Worm (Caenorhabditis elegans) whole organism, L3 larva: ENCODE data around the gene Y38F1A.4.

Source experiments
- R02D3.7 ChIP-seq: fragments of 150-350 bp; optimal IDR thresholded peaks from 2 replicates; lab custom pipeline; 2014; ENCODE audit warnings: missing biosample characterization, missing genetic modification characterization
- ZK546.5 ChIP-seq: sonication (generic microtip); optimal IDR thresholded peaks from 2 replicates; lab custom pipeline; 2017; ENCODE audit warnings: missing biosample characterization, missing genetic modification characterization
- aly-2 ChIP-seq: fragments of 150-350 bp; optimal IDR thresholded peaks from 2 replicates; lab custom pipeline; 2014; ENCODE audit warnings: missing biosample characterization, missing genetic modification characterization
- ama-1 ChIP-seq: fragments of 150-350 bp; optimal IDR thresholded peaks from 2 replicates; lab custom pipeline; 2018
- ceh-28 ChIP-seq: fragments of 150-350 bp; optimal IDR thresholded peaks from 2 replicates; lab custom pipeline; 2014; ENCODE audit warnings: missing biosample characterization, missing genetic modification reagents, missing genetic modification characterization
- ceh-82 ChIP-seq: fragments of 150-350 bp; optimal IDR thresholded peaks from 2 replicates; lab custom pipeline; 2014; ENCODE audit warnings: missing biosample characterization, missing genetic modification characterization
- ceh-9 ChIP-seq: sonication (generic microtip); optimal IDR thresholded peaks from 2 replicates; lab custom pipeline; 2018; ENCODE audit warnings: missing biosample characterization, missing genetic modification characterization
- egl-27 ChIP-seq: sonication (generic microtip); optimal IDR thresholded peaks from 4 replicates; lab custom pipeline; 2017; ENCODE audit warnings: missing biosample characterization, missing genetic modification reagents, missing genetic modification characterization
- elt-1 ChIP-seq: fragments of 150-350 bp; optimal IDR thresholded peaks from 2 replicates; lab custom pipeline; 2014; ENCODE audit warnings: missing biosample characterization, missing genetic modification characterization
- elt-2 ChIP-seq: sonication (generic microtip); optimal IDR thresholded peaks from 2 replicates; lab custom pipeline; 2016; ENCODE audit warnings: missing genetic modification reagents, mild to moderate bottlenecking, missing genetic modification characterization, missing compliant biosample characterization
- elt-3 ChIP-seq, 3 experiments: fragments of 150-350 bp in 1 of 3; sonication (generic microtip) in 2 of 3; optimal IDR thresholded peaks; 2 replicates in 2 of 3; 4 replicates in 1 of 3; lab custom pipeline; 2014 to 2017; ENCODE audit warnings: missing biosample characterization in 3 of 3, missing genetic modification characterization in 3 of 3
- eor-1 ChIP-seq, 2 experiments: fragments of 150-350 bp; optimal IDR thresholded peaks; 2 replicates each; lab custom pipeline; 2014 to 2018; ENCODE audit warnings: missing biosample characterization in 2 of 2, missing genetic modification characterization in 2 of 2
- fkh-10 ChIP-seq: sonication (generic microtip); optimal IDR thresholded peaks from 2 replicates; lab custom pipeline; 2017; ENCODE audit warnings: missing biosample characterization, missing genetic modification reagents, missing genetic modification characterization
- jun-1 ChIP-seq: fragments of 150-350 bp; optimal IDR thresholded peaks from 2 replicates; lab custom pipeline; 2014; ENCODE audit warnings: missing biosample characterization, missing genetic modification reagents, missing genetic modification characterization
- lin-15B ChIP-seq: fragments of 150-350 bp; optimal IDR thresholded peaks from 2 replicates; lab custom pipeline; 2014; ENCODE audit warnings: missing biosample characterization, missing genetic modification characterization
- lin-39 ChIP-seq: fragments of 150-350 bp; optimal IDR thresholded peaks from 2 replicates; lab custom pipeline; 2018; ENCODE audit warnings: missing biosample characterization, missing genetic modification reagents, missing genetic modification characterization
- lsy-12 ChIP-seq: sonication (generic microtip); optimal IDR thresholded peaks from 2 replicates; lab custom pipeline; 2016; ENCODE audit warnings: mild to moderate bottlenecking, missing genetic modification characterization, missing compliant biosample characterization
- mdl-1 ChIP-seq: fragments of 150-350 bp; optimal IDR thresholded peaks from 2 replicates; lab custom pipeline; 2014; ENCODE audit warnings: missing biosample characterization, missing genetic modification characterization
- mml-1 ChIP-seq: fragments of 150-350 bp; sonication (generic microtip); optimal IDR thresholded peaks from 3 replicates; lab custom pipeline; 2014; ENCODE audit warnings: missing biosample characterization, missing genetic modification characterization
- nfya-1 ChIP-seq: sonication (generic microtip); optimal IDR thresholded peaks from 2 replicates; lab custom pipeline; 2017; ENCODE audit warnings: missing genetic modification characterization, mild to moderate bottlenecking, missing compliant biosample characterization, antibody characterized with exemption, moderate library complexity; ENCODE audit not compliant: insufficient read depth
- nhr-12 ChIP-seq: fragments of 150-350 bp; optimal IDR thresholded peaks from 2 replicates; lab custom pipeline; 2014; ENCODE audit warnings: missing biosample characterization, missing genetic modification characterization
- nhr-23 ChIP-seq: fragments of 150-350 bp; optimal IDR thresholded peaks from 2 replicates; lab custom pipeline; 2014; ENCODE audit warnings: missing biosample characterization, missing genetic modification reagents, missing genetic modification characterization
- nhr-25 ChIP-seq: sonication (generic microtip); optimal IDR thresholded peaks from 2 replicates; lab custom pipeline; 2017; ENCODE audit warnings: missing biosample characterization, missing genetic modification characterization
- nhr-43 ChIP-seq: sonication (generic microtip); optimal IDR thresholded peaks from 2 replicates; lab custom pipeline; 2016; ENCODE audit warnings: mild to moderate bottlenecking, missing genetic modification characterization, missing compliant biosample characterization; ENCODE audit not compliant: poor library complexity, severe bottlenecking
- nhr-76 ChIP-seq: fragments of 150-350 bp; sonication (generic microtip); optimal IDR thresholded peaks from 5 replicates; lab custom pipeline; 2014; ENCODE audit warnings: missing biosample characterization, missing genetic modification characterization
- pha-4 ChIP-seq: fragments of 150-350 bp; optimal IDR thresholded peaks from 2 replicates; lab custom pipeline; 2014; ENCODE audit warnings: missing biosample characterization, missing genetic modification reagents, missing genetic modification characterization
- pqm-1 ChIP-seq: fragments of 150-350 bp; optimal IDR thresholded peaks from 2 replicates; lab custom pipeline; 2017; ENCODE audit warnings: missing biosample characterization, missing genetic modification characterization, inconsistent platforms
- sea-2 ChIP-seq: fragments of 150-350 bp; sonication (generic microtip); optimal IDR thresholded peaks from 4 replicates; lab custom pipeline; 2014; ENCODE audit warnings: missing biosample characterization, missing genetic modification reagents, missing genetic modification characterization
- snpc-4 ChIP-seq: fragments of 150-350 bp; optimal IDR thresholded peaks from 2 replicates; lab custom pipeline; 2014; ENCODE audit warnings: missing biosample characterization, missing genetic modification characterization
- tbx-2 ChIP-seq: sonication (generic microtip); optimal IDR thresholded peaks from 2 replicates; lab custom pipeline; 2016; ENCODE audit warnings: mild to moderate bottlenecking, missing genetic modification characterization, missing compliant biosample characterization
- ztf-11 ChIP-seq: fragments of 150-350 bp; optimal IDR thresholded peaks from 2 replicates; lab custom pipeline; 2014; ENCODE audit warnings: missing biosample characterization, missing genetic modification characterization
- ztf-4 ChIP-seq: fragments of 150-350 bp; optimal IDR thresholded peaks from 2 replicates; lab custom pipeline; 2014; ENCODE audit warnings: missing biosample characterization, missing genetic modification characterization

Y38F1A.4 gene

DNA sequence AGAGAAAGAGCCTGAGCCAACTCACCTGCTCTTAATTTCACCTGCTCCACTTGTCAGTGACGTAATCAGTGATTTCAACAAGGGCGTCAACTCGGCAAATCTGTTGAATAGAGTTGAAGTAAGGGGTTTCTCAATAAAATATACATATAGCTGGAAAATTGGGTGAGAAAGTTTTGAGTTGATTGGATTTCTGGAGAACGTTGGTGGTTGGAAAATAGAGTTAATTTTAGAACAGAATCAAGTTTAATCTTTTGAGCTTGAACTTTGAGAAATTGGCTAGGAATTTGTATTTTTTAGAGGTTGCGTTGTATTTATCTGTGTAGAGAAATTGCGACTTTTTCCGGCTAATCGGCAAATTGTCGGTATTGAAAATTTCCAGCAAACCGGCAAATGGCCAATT is at the start of gene Y38F1A.4:
TSS of gene Y38F1A.4 (minus strand) at position 101 of the 400 bp plus-strand sequence.
- no peak for TF ChIP-seq snpc-4

DNA sequence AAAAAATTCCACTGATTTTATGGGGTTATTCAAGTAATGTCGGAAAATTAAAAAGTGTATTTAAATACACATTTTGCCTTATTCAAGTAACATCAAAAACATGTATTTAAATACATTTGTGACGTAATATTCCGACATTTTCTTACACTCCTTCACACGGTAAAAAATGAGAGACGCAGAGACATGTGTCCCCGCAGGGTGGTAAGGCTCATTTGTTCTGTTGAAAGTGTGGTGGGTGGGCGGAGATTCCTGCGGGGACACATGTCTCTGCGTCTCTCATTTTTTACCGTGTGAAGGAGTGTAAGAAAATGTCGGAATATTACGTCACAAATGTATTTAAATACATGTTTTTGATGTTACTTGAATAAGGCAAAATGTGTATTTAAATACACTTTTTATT is 46.9 kb upstream of the Y38F1A.4 start:
- TF ChIP-seq nhr-23, result peak; percentile 44
- TF ChIP-seq nfya-1 (tag; lab: Kevin White, UChicago), result peak; percentile 46
- peak; percentile 11 for TF ChIP-seq pha-4 (tag; lab: Kevin White, UChicago)
- TF ChIP-seq jun-1 (tag; lab: Kevin White, UChicago), result peak; percentile 3
- peak; percentile 63 for TF ChIP-seq elt-2 (tag; lab: Kevin White, UChicago)
- TF ChIP-seq tbx-2 (tag; lab: Kevin White, UChicago), result peak; percentile 30
- TF ChIP-seq lsy-12, result peak; percentile 50
- TF ChIP-seq lin-15B (tag; lab: Kevin White, UChicago), result peak; percentile 15
- peak; percentile 3 for TF ChIP-seq R02D3.7
- TF ChIP-seq ceh-82, result peak; percentile 61
- peak; percentile 56 for TF ChIP-seq nhr-25 (tag; lab: Kevin White, UChicago)

DNA sequence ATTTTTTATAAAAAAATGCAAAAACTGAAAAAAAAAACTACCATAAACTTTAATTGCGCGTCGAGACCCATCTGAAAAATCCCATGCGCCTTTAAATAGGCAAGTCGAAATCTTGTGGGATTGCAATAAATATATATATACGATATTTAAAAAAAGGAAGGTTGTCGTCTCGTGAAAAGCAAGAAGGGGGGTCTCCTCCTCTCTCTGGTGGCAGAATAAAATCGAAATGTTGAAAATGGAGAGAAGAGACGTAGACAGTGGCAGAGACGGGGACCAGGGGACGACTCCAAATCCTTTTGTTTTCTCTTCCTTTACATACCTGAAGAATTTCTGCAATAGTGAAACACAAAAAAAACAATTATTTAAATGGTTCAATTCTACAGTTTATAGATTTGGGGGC is 44.4 kb upstream of the Y38F1A.4 start, which contains the start of gene F18A11.5:
TSS of gene F18A11.5 (minus strand) at position 321 of the 400 bp plus-strand sequence.
- TF ChIP-seq ceh-28, result peak; percentile 5
- TF ChIP-seq ceh-9 (tag; lab: Kevin White, UChicago), result no peak
- TF ChIP-seq ztf-11 (tag; lab: Kevin White, UChicago), result no peak
- TF ChIP-seq ama-1 (lab: Kevin White, UChicago), result no peak
- no peak for TF ChIP-seq egl-27
- TF ChIP-seq eor-1 (tag; optimal IDR thresholded peaks at IDR 0.05; lab: Kevin White, UChicago), result no peak
- TF ChIP-seq elt-3 (tag; optimal IDR thresholded peaks at IDR 0.05; lab: Kevin White, UChicago), result no peak
- no peak for TF ChIP-seq snpc-4
- peak; percentile 12 for TF ChIP-seq nfya-1 (tag; lab: Kevin White, UChicago)
- no peak for TF ChIP-seq ZK546.5
- no peak for TF ChIP-seq lsy-12
- TF ChIP-seq aly-2 (tag; lab: Kevin White, UChicago), result no peak
- TF ChIP-seq nhr-43 (tag; lab: Kevin White, UChicago), result no peak
- TF ChIP-seq lin-15B (tag; lab: Kevin White, UChicago), result no peak
- peak; percentile 5 for TF ChIP-seq lin-39 (tag; lab: Kevin White, UChicago)
- TF ChIP-seq nhr-25 (tag; lab: Kevin White, UChicago), result no peak

DNA sequence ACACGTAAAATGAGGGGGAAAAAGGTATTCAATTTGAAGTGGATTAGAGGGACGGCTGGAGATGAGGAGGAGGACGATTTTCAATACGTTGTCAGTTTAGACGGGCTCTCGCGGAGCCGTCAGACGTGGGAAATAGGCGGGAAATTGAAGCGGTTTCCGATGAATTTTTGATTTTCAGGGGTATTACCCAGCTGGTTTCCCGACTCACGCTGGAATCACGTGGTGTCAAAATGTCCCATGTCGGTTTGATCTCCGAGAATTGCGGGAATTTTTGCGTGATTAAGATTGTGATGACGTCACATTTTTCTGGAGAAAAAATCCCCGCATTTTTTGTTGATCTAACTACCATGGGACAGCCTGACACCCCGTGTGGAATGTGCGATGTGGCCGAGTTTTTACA is 43.2 kb upstream of the Y38F1A.4 start:
- TF ChIP-seq aly-2 (tag; lab: Kevin White, UChicago), result no peak
- TF ChIP-seq lin-15B (tag; lab: Kevin White, UChicago), result no peak
- no peak for TF ChIP-seq sea-2 (GFP tag; lab: Kevin White, UChicago)
- no peak for TF ChIP-seq mml-1 (tag; lab: Kevin White, UChicago)
- TF ChIP-seq jun-1 (tag; lab: Kevin White, UChicago), result no peak
- TF ChIP-seq elt-3 (tag; optimal IDR thresholded peaks at IDR 0.05; lab: Kevin White, UChicago), result no peak
- TF ChIP-seq nhr-12 (tag; lab: Kevin White, UChicago), result no peak
- no peak for TF ChIP-seq egl-27
- TF ChIP-seq nfya-1 (tag; lab: Kevin White, UChicago), result no peak
- no peak for TF ChIP-seq ztf-4
- TF ChIP-seq nhr-25 (tag; lab: Kevin White, UChicago), result no peak
- no peak for TF ChIP-seq pha-4 (tag; lab: Kevin White, UChicago)
- TF ChIP-seq fkh-10 (GFP tag; lab: Kevin White, UChicago), result no peak
- no peak for TF ChIP-seq R02D3.7
- TF ChIP-seq ztf-11 (tag; lab: Kevin White, UChicago), result no peak
- TF ChIP-seq elt-1 (tag; lab: Kevin White, UChicago), result no peak
- no peak for TF ChIP-seq mdl-1 (tag; lab: Kevin White, UChicago)
- TF ChIP-seq nhr-76, result no peak
- TF ChIP-seq, all 47 proteins: peak for 0

DNA sequence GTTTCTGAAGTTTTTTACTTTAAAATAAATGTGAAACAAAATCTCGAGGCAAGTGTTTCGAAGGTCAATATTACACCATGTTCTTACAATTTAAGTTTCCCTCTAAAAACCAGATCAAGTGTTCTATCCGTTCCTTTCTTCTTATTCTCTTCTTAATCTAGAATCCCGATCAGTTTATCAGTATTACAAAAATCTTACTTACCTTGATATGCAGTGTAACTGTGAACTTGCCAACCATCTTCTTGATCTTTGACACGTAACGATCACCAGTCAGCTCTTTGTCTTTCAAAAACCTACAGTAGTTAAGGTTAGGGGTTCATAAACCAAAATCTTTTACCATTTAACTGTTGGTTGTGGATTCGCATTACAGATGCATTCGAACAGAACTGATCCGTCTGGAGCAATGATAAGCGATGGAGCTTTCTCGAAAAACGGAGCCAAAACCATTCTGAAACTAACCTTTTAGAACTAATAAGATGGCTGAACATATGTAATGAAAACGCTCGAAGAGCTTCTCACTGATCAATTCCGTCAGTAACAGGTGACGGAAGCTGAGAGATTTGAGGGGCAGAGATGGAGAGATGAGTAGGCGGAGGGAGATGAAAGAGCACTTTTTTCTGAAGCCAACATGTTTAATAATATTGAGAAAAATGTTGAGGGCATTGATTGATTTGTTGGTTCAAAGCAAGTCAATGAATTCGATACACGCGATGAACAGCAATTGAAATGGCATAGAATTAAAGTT is 38.4 kb upstream of the Y38F1A.4 start, which contains the start of gene oig-2:
TSS of gene oig-2 (minus strand) at position 448 of the 745 bp plus-strand sequence.
- TF ChIP-seq pqm-1 (tag; lab: Kevin White, UChicago) (no peak), nhr-25 (tag; lab: Kevin White, UChicago) (peak; percentile 43), elt-1 (tag; lab: Kevin White, UChicago) (peak; percentile 85)
